Worm (Caenorhabditis elegans) whole organism, L4 larva: Measurements from ENCODE around the gene acr-3.

Source experiments
- F44E2.7 ChIP-seq: fragments of 200-800 bp; sonication (Bioruptor generic); IDR thresholded peaks from 2 replicates; pipeline ENCODE4 v2.1.2; 2022; ENCODE audit warnings: missing genetic modification characterization, missing compliant biosample characterization
- R02D3.7 ChIP-seq: fragments of 150-350 bp; sonication (generic microtip); optimal IDR thresholded peaks from 3 replicates; lab custom pipeline; 2014; ENCODE audit warnings: missing biosample characterization, missing genetic modification characterization
- T26A8.4 ChIP-seq: fragments of 200-800 bp; sonication (Bioruptor generic); IDR thresholded peaks from 2 replicates; pipeline ENCODE4 v1.3.6; 2022; ENCODE audit warnings: missing genetic modification characterization, missing compliant biosample characterization
- ZK337.2 ChIP-seq: fragments of 200-800 bp; sonication (Bioruptor generic); IDR thresholded peaks from 2 replicates; pipeline ENCODE4 v1.3.6; 2022; ENCODE audit warnings: missing genetic modification reagents, missing genetic modification characterization, missing compliant biosample characterization
- ZK546.5 ChIP-seq, 2 experiments: sonication (generic microtip); optimal IDR thresholded peaks; 2 replicates each; lab custom pipeline; 2017; ENCODE audit warnings: missing biosample characterization in 2 of 2, missing genetic modification characterization in 2 of 2
- aha-1 ChIP-seq: fragments of 150-350 bp; peaks from one replicate; lab custom pipeline; 2014; ENCODE audit warnings: missing biosample characterization, missing genetic modification characterization
- aly-2 ChIP-seq: sonication (generic microtip); optimal IDR thresholded peaks from 2 replicates; lab custom pipeline; 2018; ENCODE audit warnings: missing biosample characterization, missing genetic modification characterization
- ceh-20 ChIP-seq: fragments of 200-800 bp; sonication (Bioruptor generic); IDR thresholded peaks from 2 replicates; pipeline ENCODE4 v1.3.6; 2022; ENCODE audit warnings: missing genetic modification reagents, missing genetic modification characterization, missing compliant biosample characterization
- ceh-32 ChIP-seq: sonication (generic microtip); optimal IDR thresholded peaks from 2 replicates; lab custom pipeline; 2016; ENCODE audit warnings: mild to moderate bottlenecking, missing genetic modification characterization, missing compliant biosample characterization; ENCODE audit not compliant: poor library complexity
- ceh-44 ChIP-seq: fragments of 200-800 bp; sonication (Bioruptor generic); IDR thresholded peaks from 2 replicates; pipeline ENCODE4 v1.3.6; 2022; ENCODE audit warnings: missing genetic modification reagents, missing genetic modification characterization, missing compliant biosample characterization
- ces-1 ChIP-seq: fragments of 150-350 bp; sonication (generic microtip); optimal IDR thresholded peaks from 4 replicates; lab custom pipeline; 2014; ENCODE audit warnings: missing biosample characterization, missing genetic modification reagents, missing genetic modification characterization
- cey-2 ChIP-seq: sonication (generic microtip); optimal IDR thresholded peaks from 3 replicates; lab custom pipeline; 2017; ENCODE audit warnings: missing genetic modification characterization, mild to moderate bottlenecking, missing compliant biosample characterization, antibody characterized with exemption, borderline replicate concordance; ENCODE audit not compliant: insufficient read depth
- daf-12 ChIP-seq: fragments of 150-350 bp; optimal IDR thresholded peaks from 2 replicates; lab custom pipeline; 2014; ENCODE audit warnings: missing biosample characterization, missing genetic modification reagents, missing genetic modification characterization
- daf-16 ChIP-seq, 3 experiments: sonication (generic microtip); optimal IDR thresholded peaks; 2 replicates each; lab custom pipeline; 2016 to 2017; ENCODE audit warnings: missing genetic modification characterization in 3 of 3, missing genetic modification reagents in 3 of 3, mild to moderate bottlenecking in 2 of 3, missing compliant biosample characterization in 2 of 3, missing biosample characterization in 1 of 3, moderate library complexity in 1 of 3
- dmd-8 ChIP-seq: fragments of 200-800 bp; sonication (Bioruptor generic); IDR thresholded peaks from 2 replicates; pipeline ENCODE4 v1.3.6; 2022; ENCODE audit warnings: missing genetic modification characterization, missing compliant biosample characterization
- egl-43 ChIP-seq: fragments of 200-800 bp; sonication (Bioruptor generic); IDR thresholded peaks from 2 replicates; pipeline ENCODE4 v1.3.6; 2022; ENCODE audit warnings: missing genetic modification reagents, missing genetic modification characterization, missing compliant biosample characterization
- fkh-10 ChIP-seq: fragments of 150-350 bp; optimal IDR thresholded peaks from 2 replicates; lab custom pipeline; 2014; ENCODE audit warnings: missing biosample characterization, missing genetic modification reagents, missing genetic modification characterization
- gei-8 ChIP-seq: fragments of 200-800 bp; sonication (Bioruptor generic); optimal IDR thresholded peaks from 2 replicates; lab custom pipeline; 2018; ENCODE audit warnings: mild to moderate bottlenecking, missing genetic modification characterization, missing compliant biosample characterization
- hlh-11 ChIP-seq: fragments of 200-800 bp; sonication (Bioruptor generic); optimal IDR thresholded peaks from 2 replicates; lab custom pipeline; 2018; ENCODE audit warnings: mild to moderate bottlenecking, missing genetic modification characterization, missing compliant biosample characterization
- jun-1 ChIP-seq: fragments of 150-350 bp; optimal IDR thresholded peaks from 2 replicates; lab custom pipeline; 2014; ENCODE audit warnings: missing biosample characterization, missing genetic modification reagents, missing genetic modification characterization
- lim-7 ChIP-seq: fragments of 200-800 bp; sonication (Bioruptor generic); IDR thresholded peaks from 2 replicates; pipeline ENCODE4 v1.3.6; 2022; ENCODE audit warnings: missing genetic modification characterization, missing compliant biosample characterization
- lin-13 ChIP-seq: fragments of 150-350 bp; optimal IDR thresholded peaks from 2 replicates; lab custom pipeline; 2014; ENCODE audit warnings: missing biosample characterization, missing genetic modification reagents, missing genetic modification characterization
- lin-29 ChIP-seq: fragments of 200-800 bp; sonication (Bioruptor generic); IDR thresholded peaks from 2 replicates; pipeline ENCODE4 v1.3.6; 2022; ENCODE audit warnings: missing genetic modification reagents, missing genetic modification characterization, missing compliant biosample characterization
- lin-39 ChIP-seq: fragments of 150-350 bp; optimal IDR thresholded peaks from 2 replicates; lab custom pipeline; 2014; ENCODE audit warnings: missing biosample characterization, missing genetic modification reagents, missing genetic modification characterization
- madf-5 ChIP-seq, 2 experiments: fragments of 200-800 bp; sonication (Bioruptor generic); IDR thresholded peaks; 2 replicates each; pipeline ENCODE4 v1.3.6; 2022; ENCODE audit warnings: missing compliant biosample characterization in 2 of 2, missing genetic modification characterization in 2 of 2
- madf-9 ChIP-seq: fragments of 200-800 bp; sonication (Bioruptor generic); conservative IDR thresholded peaks from 2 replicates; pipeline ENCODE4 v1.3.6; 2022; ENCODE audit warnings: missing genetic modification reagents, missing genetic modification characterization, missing compliant biosample characterization
- mdt-29 ChIP-seq: fragments of 200-800 bp; sonication (Bioruptor generic); IDR thresholded peaks from 2 replicates; pipeline ENCODE4 v1.3.6; 2022; ENCODE audit warnings: missing genetic modification reagents, missing genetic modification characterization, missing compliant biosample characterization
- mep-1 ChIP-seq: fragments of 150-350 bp; sonication (generic microtip); optimal IDR thresholded peaks from 3 replicates; lab custom pipeline; 2014; ENCODE audit warnings: missing biosample characterization, missing genetic modification characterization
- mes-2 ChIP-seq: sonication (generic microtip); optimal IDR thresholded peaks from 2 replicates; lab custom pipeline; 2016; ENCODE audit warnings: missing genotype, mild to moderate bottlenecking, missing genetic modification characterization, missing compliant biosample characterization; ENCODE audit not compliant: poor library complexity, severe bottlenecking
- mxl-2 ChIP-seq: fragments of 200-800 bp; sonication (Bioruptor generic); conservative IDR thresholded peaks from 2 replicates; pipeline ENCODE4 v1.3.6; 2022; ENCODE audit warnings: missing genetic modification reagents, missing genetic modification characterization, missing compliant biosample characterization
- nhr-237 ChIP-seq: sonication (generic microtip); optimal IDR thresholded peaks from 2 replicates; lab custom pipeline; 2017; ENCODE audit warnings: missing biosample characterization, missing genetic modification characterization
- nhr-28 ChIP-seq: fragments of 150-350 bp; optimal IDR thresholded peaks from 2 replicates; lab custom pipeline; 2014; ENCODE audit warnings: missing biosample characterization, missing genetic modification characterization
- nhr-42 ChIP-seq: fragments of 200-800 bp; sonication (Bioruptor generic); IDR thresholded peaks from 2 replicates; pipeline ENCODE4 v1.3.6; 2022; ENCODE audit warnings: missing genetic modification characterization, missing compliant biosample characterization
- nhr-6 ChIP-seq: fragments of 150-350 bp; optimal IDR thresholded peaks from 2 replicates; lab custom pipeline; 2014; ENCODE audit warnings: missing biosample characterization, missing genetic modification characterization
- pha-4 ChIP-seq, 2 experiments: fragments of 150-350 bp in 1 of 2; fragments of 200-800 bp in 1 of 2; sonication (Bioruptor generic) in 1 of 2; IDR thresholded peaks in 1 of 2; optimal IDR thresholded peaks in 1 of 2; 2 replicates each; pipeline versions ENCODE4 v1.3.6 to Lab custom; 2014 to 2022; ENCODE audit warnings: missing genetic modification characterization in 2 of 2, missing genetic modification reagents in 2 of 2, missing biosample characterization in 1 of 2, missing compliant biosample characterization in 1 of 2
- pqm-1 ChIP-seq: sonication (generic microtip); optimal IDR thresholded peaks from 2 replicates; lab custom pipeline; 2017; ENCODE audit warnings: missing biosample characterization, missing genetic modification characterization
- saeg-2 ChIP-seq: fragments of 200-800 bp; sonication (Bioruptor generic); IDR thresholded peaks from 2 replicates; pipeline ENCODE4 v1.3.6; 2022; ENCODE audit warnings: missing genetic modification reagents, missing genetic modification characterization, missing compliant biosample characterization
- sdz-12 ChIP-seq: fragments of 200-800 bp; sonication (Bioruptor generic); optimal IDR thresholded peaks from 2 replicates; lab custom pipeline; 2018; ENCODE audit warnings: mild to moderate bottlenecking, missing genetic modification characterization, missing compliant biosample characterization
- set-16 ChIP-seq: fragments of 200-800 bp; sonication (Bioruptor generic); IDR thresholded peaks from 2 replicates; pipeline ENCODE4 v1.3.6; 2022; ENCODE audit warnings: missing genetic modification reagents, missing genetic modification characterization, missing compliant biosample characterization
- snpc-1.2 ChIP-seq: fragments of 200-800 bp; sonication (Bioruptor generic); IDR thresholded peaks from 2 replicates; pipeline ENCODE4 v1.3.6; 2022; ENCODE audit warnings: missing genetic modification reagents, missing genetic modification characterization, missing compliant biosample characterization
- tag-97 ChIP-seq: fragments of 200-800 bp; sonication (Bioruptor generic); IDR thresholded peaks from 2 replicates; pipeline ENCODE4 v1.3.6; 2022; ENCODE audit warnings: missing genetic modification characterization, missing compliant biosample characterization
- tra-1 ChIP-seq: fragments of 200-800 bp; sonication (Bioruptor generic); IDR thresholded peaks from 2 replicates; pipeline ENCODE4 v1.3.6; 2022; ENCODE audit warnings: missing genetic modification reagents, missing genetic modification characterization, missing compliant biosample characterization
- unc-39 ChIP-seq: sonication (generic microtip); optimal IDR thresholded peaks from 2 replicates; lab custom pipeline; 2017; ENCODE audit warnings: missing biosample characterization, missing genetic modification characterization
- zag-1 ChIP-seq: fragments of 150-350 bp; optimal IDR thresholded peaks from 2 replicates; lab custom pipeline; 2014; ENCODE audit warnings: missing biosample characterization, missing genetic modification characterization
- zip-11 ChIP-seq: fragments of 200-800 bp; sonication (Bioruptor generic); IDR thresholded peaks from 2 replicates; pipeline ENCODE4 v1.3.6; 2022; ENCODE audit warnings: missing genetic modification characterization, missing compliant biosample characterization
- zip-2 ChIP-seq: fragments of 150-350 bp; optimal IDR thresholded peaks from 2 replicates; lab custom pipeline; 2014; ENCODE audit warnings: missing biosample characterization, missing genetic modification characterization
- ztf-11 ChIP-seq: fragments of 150-350 bp; optimal IDR thresholded peaks from 2 replicates; lab custom pipeline; 2014; ENCODE audit warnings: missing biosample characterization, missing genetic modification characterization

Gene acr-3

DNA sequence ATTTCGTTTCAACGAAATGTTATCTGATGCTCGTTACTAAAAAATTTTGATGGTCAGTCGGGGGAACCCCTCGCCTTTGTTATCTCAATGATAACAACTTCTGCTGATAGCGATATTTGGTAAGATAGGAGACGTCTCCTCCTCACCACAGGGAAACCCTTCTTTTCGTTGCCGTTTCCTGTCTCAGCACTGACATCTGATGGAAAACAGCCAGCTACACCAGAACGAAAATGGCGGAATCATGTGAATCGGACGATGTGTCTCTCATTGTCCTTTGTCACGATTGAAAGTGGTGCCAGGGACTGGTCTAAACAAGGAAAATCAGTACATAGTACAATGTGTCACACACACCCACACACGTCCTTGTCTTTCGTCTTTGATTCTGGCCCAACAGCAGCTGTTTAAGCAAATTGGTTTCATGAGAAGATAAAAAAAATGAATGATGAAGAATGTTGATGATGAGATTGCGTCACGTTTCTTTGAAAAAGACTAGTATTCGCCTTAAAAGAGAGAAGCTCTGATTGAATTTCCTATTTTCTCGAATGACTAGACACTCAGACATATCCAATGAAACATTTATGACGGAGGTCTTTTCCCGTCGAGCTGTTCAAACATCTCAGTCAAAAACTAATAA lies 27.1 kb downstream of the acr-3 start (continued):
- TF ChIP-seq aly-2 (tag; lab: Kevin White, UChicago) (no peak), egl-43 (GFP tag; lab: Robert Waterston, UW) (no peak), nhr-42 (GFP tag; lab: Robert Waterston, UW) (no peak), ZK546.5 (tag; optimal IDR thresholded peaks at IDR 0.05; lab: Kevin White, UChicago) (no peak), F44E2.7 (GFP tag; lab: Robert Waterston, UW) (no peak), mep-1 (tag; lab: Kevin White, UChicago) (peak; percentile 72), zip-2 (tag; lab: Kevin White, UChicago) (no peak), daf-12 (tag; lab: Kevin White, UChicago) (no peak), jun-1 (tag; lab: Kevin White, UChicago) (no peak), madf-9 (GFP tag; lab: Robert Waterston, UW) (no peak), pha-4 (GFP tag; IDR thresholded peaks at IDR 0.05; lab: Robert Waterston, UW) (no peak), pha-4 (tag; optimal IDR thresholded peaks at IDR 0.05; lab: Kevin White, UChicago) (no peak), ZK337.2 (no peak), fkh-10 (GFP tag; lab: Kevin White, UChicago) (peak; percentile 52), unc-39 (tag; lab: Kevin White, UChicago) (no peak), lin-29 (GFP tag; lab: Robert Waterston, UW) (peak; percentile 37; the same call in 1 of the 2 replicates), daf-16 (GFP tag; optimal IDR thresholded peaks at IDR 0.05; lab: Kevin White, UChicago) (peak in 1 of 2 experiments; percentile 73), daf-16 (tag; optimal IDR thresholded peaks at IDR 0.05; lab: Kevin White, UChicago) (peak; percentile 95), set-16 (GFP tag; lab: Robert Waterston, UW) (no peak), cey-2 (tag; lab: Kevin White, UChicago) (peak; percentile 68), snpc-1.2 (GFP tag; lab: Robert Waterston, UW) (no peak), ceh-20 (GFP tag; lab: Robert Waterston, UW) (peak; percentile 62; the same call in 1 of the 2 replicates), ztf-11 (tag; lab: Kevin White, UChicago) (no peak), saeg-2 (GFP tag; lab: Robert Waterston, UW) (peak; percentile 67; the same call in 1 of the 2 replicates), nhr-28 (tag; lab: Kevin White, UChicago) (peak; percentile 77), sdz-12 (no peak), ceh-44 (GFP tag; lab: Robert Waterston, UW) (no peak), mes-2 (tag; lab: Kevin White, UChicago) (peak; percentile 25), zip-11 (GFP tag; lab: Robert Waterston, UW) (no peak), tra-1 (no peak), madf-5 (GFP tag; IDR thresholded peaks at IDR 0.05; lab: Robert Waterston, UW) (no peak)

DNA sequence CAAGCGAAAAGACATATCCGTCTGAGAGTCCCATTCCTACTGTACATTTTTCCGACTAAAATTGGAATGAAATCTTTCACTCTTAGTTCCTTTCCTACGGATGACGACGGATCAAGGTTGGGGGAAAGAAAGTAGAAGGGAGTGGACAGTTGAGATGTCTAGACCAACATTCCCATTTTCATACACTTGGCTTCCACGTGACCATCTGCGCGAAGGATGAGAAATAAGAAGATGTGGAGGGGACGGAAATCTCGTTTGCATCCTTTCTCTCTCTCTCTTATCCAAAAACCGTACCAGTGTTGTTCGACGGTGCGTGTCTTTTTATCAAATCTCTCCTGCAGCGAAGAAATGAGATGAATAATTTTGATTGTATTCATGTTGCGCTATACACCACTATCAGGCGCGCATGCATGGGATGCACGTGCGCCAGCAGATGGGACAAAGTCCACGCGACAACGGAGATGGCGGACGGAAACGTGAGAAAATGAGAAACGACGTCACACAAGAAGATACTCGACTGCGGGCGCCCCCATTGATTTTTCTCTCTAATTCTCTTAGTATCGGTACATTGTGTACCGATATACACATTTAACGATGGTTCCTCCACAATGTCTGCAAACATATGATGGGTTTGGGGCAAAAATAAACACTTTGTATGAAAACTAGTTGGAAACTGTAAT lies 28.1 kb downstream of the acr-3 start:
- TF ChIP-seq ceh-32 (no peak), mdt-29 (GFP tag; lab: Robert Waterston, UW) (peak; percentile 79), nhr-6 (tag; lab: Kevin White, UChicago) (peak; percentile 90), T26A8.4 (GFP tag; lab: Robert Waterston, UW) (peak; percentile 87), lim-7 (no peak; the same call in 1 of the 2 replicates), pqm-1 (tag; lab: Kevin White, UChicago) (peak; percentile 13), ces-1 (no peak), mxl-2 (GFP tag; lab: Robert Waterston, UW) (peak; percentile 98), lin-39 (tag; lab: Kevin White, UChicago) (no peak), madf-5 (GFP tag; IDR thresholded peaks at IDR 0.05; lab: Robert Waterston, UW) (no peak), aha-1 (tag; lab: Kevin White, UChicago) (peak; percentile 100), aly-2 (tag; lab: Kevin White, UChicago) (no peak), nhr-237 (no peak), hlh-11 (tag; lab: Kevin White, UChicago) (peak; percentile 99), dmd-8 (no peak), zag-1 (tag; lab: Kevin White, UChicago) (no peak), ceh-20 (GFP tag; lab: Robert Waterston, UW) (peak; percentile 89), R02D3.7 (tag; lab: Kevin White, UChicago) (no peak), sdz-12 (no peak), lin-13 (GFP tag; lab: Kevin White, UChicago) (peak; percentile 62), tag-97 (GFP tag; lab: Robert Waterston, UW) (no peak), F44E2.7 (GFP tag; lab: Robert Waterston, UW) (no peak), gei-8 (GFP tag; lab: Kevin White, UChicago) (peak; percentile 95)
